Fruit fly (Drosophila melanogaster) whole organism, embryonic: Measurements from ENCODE around the gene Ubc7.

Source experiments
- BEAF-32 ChIP-seq: fragments of 200-800 bp; sonication (Bioruptor generic); optimal IDR thresholded peaks from 3 replicates; lab custom pipeline; 2017; ENCODE audit warnings: missing biosample characterization, missing genetic modification characterization, mild to moderate bottlenecking, moderate library complexity, missing genetic modification reagents
- C15 ChIP-seq: fragments of 200-800 bp; sonication (Bioruptor generic); IDR thresholded peaks from 3 replicates; pipeline ENCODE4 v1.3.6; 2022; ENCODE audit warnings: missing biosample characterization, missing genetic modification characterization
- CG10543 ChIP-seq: fragments of 200-800 bp; sonication (Bioruptor generic); optimal IDR thresholded peaks from 3 replicates; lab custom pipeline; 2017; ENCODE audit warnings: missing biosample characterization, mild to moderate bottlenecking, missing genetic modification characterization, moderate library complexity
- CG11085 ChIP-seq: fragments of 200-800 bp; sonication (Bioruptor generic); IDR thresholded peaks from 2 replicates; pipeline ENCODE4 v1.3.6; 2022; ENCODE audit warnings: missing biosample characterization, missing genetic modification characterization
- CG12155 ChIP-seq: fragments of 200-800 bp; sonication (Bioruptor generic); optimal IDR thresholded peaks from 3 replicates; lab custom pipeline; 2016; ENCODE audit warnings: missing biosample characterization, missing genetic modification characterization
- CG1233 ChIP-seq: fragments of 200-800 bp; sonication (Bioruptor generic); optimal IDR thresholded peaks from 4 replicates; lab custom pipeline; 2018; ENCODE audit warnings: missing biosample characterization, mild to moderate bottlenecking, missing genetic modification characterization
- CG13296 ChIP-seq: fragments of 200-800 bp; sonication (Bioruptor generic); optimal IDR thresholded peaks from 3 replicates; lab custom pipeline; 2018; ENCODE audit warnings: missing biosample characterization, mild to moderate bottlenecking, missing genetic modification characterization
- CG13424 ChIP-seq: fragments of 200-800 bp; sonication (Bioruptor generic); optimal IDR thresholded peaks from 2 replicates; lab custom pipeline; 2019; ENCODE audit warnings: missing biosample characterization, mild to moderate bottlenecking, missing genetic modification characterization, moderate library complexity
- CG13624 ChIP-seq: fragments of 200-800 bp; sonication (Bioruptor generic); optimal IDR thresholded peaks from 2 replicates; lab custom pipeline; 2016; ENCODE audit warnings: missing biosample characterization, missing genetic modification characterization
- CG13894 ChIP-seq: fragments of 200-800 bp; sonication (Bioruptor generic); optimal IDR thresholded peaks from 3 replicates; lab custom pipeline; 2018; ENCODE audit warnings: missing biosample characterization, mild to moderate bottlenecking, missing genetic modification characterization, moderate library complexity
- CG14014 ChIP-seq: fragments of 200-800 bp; sonication (Bioruptor generic); IDR thresholded peaks from 2 replicates; pipeline ENCODE4 v1.3.6; 2022; ENCODE audit warnings: missing biosample characterization, missing genetic modification characterization
- CG14710 ChIP-seq: fragments of 200-800 bp; sonication (Bioruptor generic); optimal IDR thresholded peaks from 3 replicates; lab custom pipeline; 2019; ENCODE audit warnings: missing biosample characterization, mild to moderate bottlenecking, missing genetic modification characterization, moderate library complexity
- CG1529 ChIP-seq: fragments of 200-800 bp; sonication (Bioruptor generic); optimal IDR thresholded peaks from 3 replicates; lab custom pipeline; 2018; ENCODE audit warnings: missing biosample characterization, missing genetic modification characterization
- CG16863 ChIP-seq: fragments of 200-800 bp; sonication (Bioruptor generic); optimal IDR thresholded peaks from 3 replicates; lab custom pipeline; 2016; ENCODE audit warnings: missing biosample characterization, missing genetic modification characterization
- CG2116 ChIP-seq: fragments of 200-800 bp; sonication (Bioruptor generic); optimal IDR thresholded peaks from 3 replicates; lab custom pipeline; 2018; ENCODE audit warnings: missing biosample characterization, mild to moderate bottlenecking, missing genetic modification characterization
- CG2120 ChIP-seq: fragments of 200-800 bp; sonication (Bioruptor generic); optimal IDR thresholded peaks from 3 replicates; lab custom pipeline; 2016; ENCODE audit warnings: missing biosample characterization, missing genetic modification characterization
- CG34422 ChIP-seq: fragments of 200-800 bp; sonication (Bioruptor generic); IDR thresholded peaks from 3 replicates; pipeline ENCODE4 v1.3.6; 2022; ENCODE audit warnings: missing biosample characterization, missing genetic modification characterization
- CG3995 ChIP-seq: fragments of 200-800 bp; sonication (Bioruptor generic); optimal IDR thresholded peaks from 3 replicates; lab custom pipeline; 2016; ENCODE audit warnings: missing biosample characterization, missing genetic modification characterization
- CG42726 ChIP-seq: fragments of 200-800 bp; sonication (Bioruptor generic); IDR thresholded peaks from 2 replicates; pipeline ENCODE4 v1.3.6; 2022; ENCODE audit warnings: missing biosample characterization, missing genetic modification characterization; ENCODE audit not compliant: partially characterized antibody
- CG43689 ChIP-seq: fragments of 200-800 bp; sonication (Bioruptor generic); IDR thresholded peaks from 2 replicates; pipeline ENCODE4 v1.3.6; 2022; ENCODE audit warnings: missing biosample characterization, missing genetic modification characterization
- CG6254 ChIP-seq: fragments of 200-800 bp; sonication (Bioruptor generic); optimal IDR thresholded peaks from 3 replicates; lab custom pipeline; 2017; ENCODE audit warnings: mild to moderate bottlenecking, missing biosample characterization, missing genetic modification reagents, missing genetic modification characterization
- CG8290 ChIP-seq, 3 experiments: fragments of 200-800 bp; sonication (Bioruptor generic); optimal IDR thresholded peaks; 2 replicates each; lab custom pipeline; 2016 to 2019; ENCODE audit warnings: missing biosample characterization in 3 of 3, missing genetic modification characterization in 3 of 3, mild to moderate bottlenecking in 2 of 3, moderate library complexity in 1 of 3
- CG8478 ChIP-seq: fragments of >200 bp; optimal IDR thresholded peaks from 2 replicates; lab custom pipeline; 2018
- CHES-1-like ChIP-seq: fragments of 200-800 bp; sonication (Bioruptor generic); optimal IDR thresholded peaks from 2 replicates; lab custom pipeline; 2016; ENCODE audit warnings: missing biosample characterization, missing genetic modification characterization
- Dek ChIP-seq: fragments of 200-800 bp; sonication (Bioruptor generic); optimal IDR thresholded peaks from 3 replicates; lab custom pipeline; 2019; ENCODE audit warnings: missing biosample characterization, mild to moderate bottlenecking, missing genetic modification characterization, moderate library complexity
- Dfd ChIP-seq, 2 experiments: fragments of >200 bp; optimal IDR thresholded peaks; 2 replicates each; lab custom pipeline; 2017; ENCODE audit warnings: missing biosample characterization in 2 of 2, missing genetic modification characterization in 2 of 2
- HLHmδ ChIP-seq: fragments of 200-800 bp; sonication (Bioruptor generic); optimal IDR thresholded peaks from 2 replicates; lab custom pipeline; 2018; ENCODE audit warnings: missing biosample characterization, mild to moderate bottlenecking, missing genetic modification characterization, moderate library complexity
- Hmr ChIP-seq: fragments of 200-800 bp; sonication (Bioruptor generic); optimal IDR thresholded peaks from 3 replicates; lab custom pipeline; 2017; ENCODE audit warnings: mild to moderate bottlenecking, missing biosample characterization, missing genetic modification reagents, missing genetic modification characterization
- Med ChIP-seq: fragments of 200-800 bp; sonication (Bioruptor generic); peaks from one replicate; lab custom pipeline; 2016; ENCODE audit warnings: missing biosample characterization, missing genetic modification characterization, mild to moderate bottlenecking, inconsistent platforms, moderate library complexity
- NFAT ChIP-seq: fragments of 200-800 bp; sonication (Bioruptor generic); IDR thresholded peaks from 2 replicates; pipeline ENCODE4 v1.3.6; 2022; ENCODE audit warnings: missing biosample characterization, missing genetic modification characterization
- Nf-YC ChIP-seq: fragments of 200-800 bp; optimal IDR thresholded peaks from 3 replicates; lab custom pipeline; 2019; ENCODE audit warnings: missing biosample characterization, mild to moderate bottlenecking, missing genetic modification characterization, moderate library complexity
- PHDP ChIP-seq: fragments of 200-800 bp; sonication (Bioruptor generic); optimal IDR thresholded peaks from 3 replicates; lab custom pipeline; 2018; ENCODE audit warnings: missing biosample characterization, mild to moderate bottlenecking, missing genetic modification characterization, moderate library complexity
- Trl ChIP-seq, 3 experiments: fragments of >200 bp in 2 of 3; fragments of 200-800 bp in 1 of 3; sonication (Bioruptor generic) in 1 of 3; optimal IDR thresholded peaks; 2 replicates in 1 of 3; 3 replicates in 2 of 3; lab custom pipeline; 2016 to 2017; ENCODE audit warnings: missing biosample characterization in 1 of 3, missing genetic modification characterization in 1 of 3
- YL-1 ChIP-seq: fragments of 200-800 bp; sonication (Bioruptor generic); optimal IDR thresholded peaks from 3 replicates; lab custom pipeline; 2017; ENCODE audit warnings: missing biosample characterization, mild to moderate bottlenecking, missing genetic modification characterization
- bsh ChIP-seq, 2 experiments: fragments of 200-800 bp; sonication (Bioruptor generic); optimal IDR thresholded peaks; 2 replicates each; lab custom pipeline; 2017 to 2018; ENCODE audit warnings: mild to moderate bottlenecking in 2 of 2, missing biosample characterization in 2 of 2, missing genetic modification characterization in 2 of 2, moderate library complexity in 1 of 2
- caup ChIP-seq: fragments of 200-800 bp; sonication (Bioruptor generic); optimal IDR thresholded peaks from 3 replicates; lab custom pipeline; 2017; ENCODE audit warnings: missing biosample characterization, mild to moderate bottlenecking, missing genetic modification characterization, moderate library complexity; ENCODE audit not compliant: severe bottlenecking
- cg ChIP-seq: fragments of 200-800 bp; sonication (Bioruptor generic); optimal IDR thresholded peaks from 3 replicates; lab custom pipeline; 2019; ENCODE audit warnings: missing biosample characterization, mild to moderate bottlenecking, missing genetic modification characterization, moderate library complexity
- ci ChIP-seq: fragments of 200-800 bp; sonication (Bioruptor generic); IDR thresholded peaks from 3 replicates; pipeline ENCODE4 v1.3.6; 2022; ENCODE audit warnings: missing biosample characterization, missing genetic modification characterization
- gem ChIP-seq: fragments of 200-800 bp; sonication (Bioruptor generic); optimal IDR thresholded peaks from 2 replicates; lab custom pipeline; 2019; ENCODE audit warnings: missing biosample characterization, mild to moderate bottlenecking, missing genetic modification characterization, moderate library complexity
- gfzf ChIP-seq: fragments of 200-800 bp; sonication (Bioruptor generic); optimal IDR thresholded peaks from 2 replicates; lab custom pipeline; 2016; ENCODE audit warnings: missing biosample characterization, mild to moderate bottlenecking, missing genetic modification characterization, moderate library complexity
- kah ChIP-seq: fragments of 200-800 bp; sonication (Bioruptor generic); optimal IDR thresholded peaks from 2 replicates; lab custom pipeline; 2018; ENCODE audit warnings: missing biosample characterization, mild to moderate bottlenecking, missing genetic modification characterization
- phol ChIP-seq: fragments of 200-800 bp; sonication (Bioruptor generic); optimal IDR thresholded peaks from 3 replicates; lab custom pipeline; 2018; ENCODE audit warnings: missing biosample characterization, mild to moderate bottlenecking, missing genetic modification characterization, moderate library complexity
- pita ChIP-seq: fragments of 200-800 bp; sonication (Bioruptor generic); optimal IDR thresholded peaks from 2 replicates; lab custom pipeline; 2017; ENCODE audit warnings: missing biosample characterization, mild to moderate bottlenecking, missing genetic modification characterization
- sob ChIP-seq: fragments of 200-800 bp; sonication (Bioruptor generic); IDR thresholded peaks from 2 replicates; pipeline ENCODE4 v1.3.6; 2022; ENCODE audit warnings: missing biosample characterization, missing genetic modification characterization
- tin ChIP-seq: fragments of 200-800 bp; sonication (Bioruptor generic); optimal IDR thresholded peaks from 3 replicates; lab custom pipeline; 2016; ENCODE audit warnings: missing biosample characterization, missing genetic modification characterization
- tx ChIP-seq: fragments of 200-800 bp; sonication (Bioruptor generic); optimal IDR thresholded peaks from 2 replicates; lab custom pipeline; 2016; ENCODE audit warnings: missing biosample characterization, missing genetic modification characterization
- yki ChIP-seq: fragments of >200 bp; optimal IDR thresholded peaks from 3 replicates; lab custom pipeline; 2018

Ubc7 gene

dm6 chrX:16559514-16560510 lies 33.7 kb upstream of the Ubc7 start, which contains the start of gene Pp2B-14D (continued):
- TF ChIP-seq CG10543 (GFP tag; lab: Kevin White, UChicago) = peak; percentile 32
- no peak for TF ChIP-seq CG6254 (GFP tag; lab: Kevin White, UChicago)
- no peak for TF ChIP-seq CG12155 (GFP tag; lab: Kevin White, UChicago)
- peak; percentile 52 for TF ChIP-seq pita (GFP tag; lab: Kevin White, UChicago)
- peak in 1 of 2 experiments; percentile 13 for TF ChIP-seq Dfd (GFP tag; optimal IDR thresholded peaks at IDR 0.05; lab: Kevin White, UChicago)
- TF ChIP-seq sob (GFP tag; lab: Robert Waterston, UW) = 0 out of 2 replicates have a peak, but pooled peaks have one; percentile 6
- no peak for TF ChIP-seq CG16863 (GFP tag; lab: Kevin White, UChicago)
- peak; percentile 74 for TF ChIP-seq YL-1 (GFP tag; lab: Kevin White, UChicago)
- TF ChIP-seq ci (GFP tag; lab: Robert Waterston, UW) = 0 out of 3 replicates have a peak, but pooled peaks have one; percentile 25
- TF ChIP-seq gfzf (GFP tag; lab: Kevin White, UChicago) = peak; percentile 87
- no peak for TF ChIP-seq PHDP
- TF ChIP-seq bsh (GFP tag; optimal IDR thresholded peaks at IDR 0.05; lab: Kevin White, UChicago) = peak in 1 of 2 experiments; percentile 27
- no peak for TF ChIP-seq CG13296
- TF ChIP-seq CG14014 (GFP tag; lab: Robert Waterston, UW) = no peak
- TF ChIP-seq CG13894 (tag; lab: Kevin White, UChicago) = no peak
- TF ChIP-seq CG13424 (tag; lab: Kevin White, UChicago) = no peak
- TF ChIP-seq CG8290 (GFP tag; optimal IDR thresholded peaks at IDR 0.05; lab: Kevin White, UChicago) = no peak
- TF ChIP-seq CG8290 (tag; optimal IDR thresholded peaks at IDR 0.05; lab: Kevin White, UChicago) = peak in 1 of 2 experiments; percentile 37
- no peak for TF ChIP-seq CG1233 (GFP tag; lab: Kevin White, UChicago)
- no peak for TF ChIP-seq CG3995
- TF ChIP-seq tx (GFP tag; lab: Kevin White, UChicago) = no peak
- TF ChIP-seq CHES-1-like = no peak
- no peak for TF ChIP-seq CG34422 (GFP tag; lab: Robert Waterston, UW)
- peak; percentile 22 for TF ChIP-seq gem (tag; lab: Kevin White, UChicago)
- TF ChIP-seq caup (GFP tag; lab: Kevin White, UChicago) = peak; percentile 5
- TF ChIP-seq CG43689 (GFP tag; lab: Robert Waterston, UW) = no peak
- peak; percentile 18 for TF ChIP-seq Nf-YC (tag; lab: Kevin White, UChicago)
- peak; percentile 25 for TF ChIP-seq Dek (tag; lab: Kevin White, UChicago)
- TF ChIP-seq CG8478 (lab: Kevin White, UChicago) = peak; percentile 85
- peak; percentile 5 for TF ChIP-seq CG2116 (GFP tag; lab: Kevin White, UChicago)
- peak; percentile 20 for TF ChIP-seq Hmr (GFP tag; lab: Kevin White, UChicago)
- 0 out of 2 replicates have a peak, but pooled peaks have one; percentile 13 for TF ChIP-seq CG42726
- no peak for TF ChIP-seq CG11085 (GFP tag; lab: Robert Waterston, UW)
- peak; percentile 48 for TF ChIP-seq HLHmδ (GFP tag; lab: Kevin White, UChicago)
- TF ChIP-seq yki (lab: Kevin White, UChicago) = peak; percentile 98
- TF ChIP-seq CG14710 (tag; lab: Kevin White, UChicago) = peak; percentile 14
- TF ChIP-seq Med = peak; percentile 69
- TF ChIP-seq CG2120 (GFP tag; lab: Kevin White, UChicago) = peak; percentile 16
- TF ChIP-seq cg (GFP tag; lab: Kevin White, UChicago) = peak; percentile 93
- TF ChIP-seq CG13624 (GFP tag; lab: Kevin White, UChicago) = peak; percentile 1
- no peak; the same call in 1 of the 2 replicates for TF ChIP-seq NFAT
- no peak for TF ChIP-seq tin (GFP tag; lab: Kevin White, UChicago)
- no peak for TF ChIP-seq CG1529 (GFP tag; lab: Kevin White, UChicago)
- no peak for TF ChIP-seq kah (GFP tag; lab: Kevin White, UChicago)
- TF ChIP-seq phol (tag; lab: Kevin White, UChicago) = peak; percentile 27
- TF ChIP-seq Trl (optimal IDR thresholded peaks at IDR 0.05; lab: Kevin White, UChicago) = peak; percentile 98 to 99
- TF ChIP-seq Trl (GFP tag; optimal IDR thresholded peaks at IDR 0.05; lab: Kevin White, UChicago) = no peak
- peak; percentile 41 for TF ChIP-seq BEAF-32
- no peak for TF ChIP-seq C15
